Worm (Caenorhabditis elegans): Measurements from ENCODE around the gene glod-4.

- TF ChIP-seq lin-13 (tag; optimal IDR thresholded peaks at IDR 0.05), result no peak
- TF ChIP-seq ceh-83 (GFP tag; optimal IDR thresholded peaks at IDR 0.05), result no peak
- TF ChIP-seq elt-3 (tag; optimal IDR thresholded peaks at IDR 0.05), result no peak
- TF ChIP-seq hlh-1 (tag; optimal IDR thresholded peaks at IDR 0.05), result no peak
- TF ChIP-seq nhr-28 (tag; optimal IDR thresholded peaks at IDR 0.05), result no peak
- TF ChIP-seq snpc-4 (tag; optimal IDR thresholded peaks at IDR 0.05), result no peak
- TF ChIP-seq M03D4.4 (tag; optimal IDR thresholded peaks at IDR 0.05), result no peak
- TF ChIP-seq mep-1 (tag; optimal IDR thresholded peaks at IDR 0.05), result no peak
- TF ChIP-seq ces-1 (GFP tag; optimal IDR thresholded peaks at IDR 0.05), result no peak
- no peak for TF ChIP-seq elt-1 (tag; optimal IDR thresholded peaks at IDR 0.05; ENCODE audit: borderline replicate concordance, insufficient read depth)
- TF ChIP-seq mab-5 (tag; optimal IDR thresholded peaks at IDR 0.05), result no peak
- no peak for TF ChIP-seq nhr-12 (tag; optimal IDR thresholded peaks at IDR 0.05)
- TF ChIP-seq lin-32 (GFP tag; optimal IDR thresholded peaks at IDR 0.05), result no peak
- TF ChIP-seq unc-39 (tag; optimal IDR thresholded peaks at IDR 0.05), result no peak
Observed at ce11 chrIII:4176109-4176596, 22.8 kb downstream of the glod-4 start, which contains the start of the genes hrde-1 and C16C10.13.

Measured in whole organism, mixed stage, embryonic.